Worm (Caenorhabditis elegans) whole organism, young adult: ENCODE results near the gene lpr-6.

Source experiments
- C06A6.2 ChIP-seq: fragments of 200-800 bp; sonication (Bioruptor generic); conservative IDR thresholded peaks from 2 replicates; pipeline ENCODE4 v1.3.6; 2022; ENCODE audit warnings: missing genetic modification characterization, missing compliant biosample characterization
- D2030.7 ChIP-seq: fragments of 200-800 bp; sonication (Bioruptor generic); IDR thresholded peaks from 2 replicates; pipeline ENCODE4 v1.3.6; 2022; ENCODE audit warnings: missing genetic modification reagents, missing genetic modification characterization, missing compliant biosample characterization
- F10E7.11 ChIP-seq: sonication (generic microtip); optimal IDR thresholded peaks from 2 replicates; lab custom pipeline; 2017; ENCODE audit warnings: mild to moderate bottlenecking, missing genetic modification characterization, moderate library complexity, missing compliant biosample characterization
- F23B12.7 ChIP-seq: sonication (generic microtip); optimal IDR thresholded peaks from 2 replicates; lab custom pipeline; 2017; ENCODE audit warnings: missing genetic modification characterization, mild to moderate bottlenecking, missing compliant biosample characterization, antibody characterized with exemption, moderate library complexity; ENCODE audit not compliant: insufficient read depth
- F33H1.4 ChIP-seq: fragments of 200-800 bp; sonication (Bioruptor generic); IDR thresholded peaks from 2 replicates; pipeline ENCODE4 v1.3.6; 2022; ENCODE audit warnings: missing genetic modification reagents, missing genetic modification characterization, missing compliant biosample characterization
- F37B4.10 ChIP-seq: fragments of 200-800 bp; sonication (Bioruptor generic); IDR thresholded peaks from 2 replicates; pipeline ENCODE4 v1.3.6; 2022; ENCODE audit warnings: missing genetic modification characterization, missing compliant biosample characterization
- K11D2.4 ChIP-seq: fragments of 200-800 bp; sonication (Bioruptor generic); IDR thresholded peaks from 2 replicates; pipeline ENCODE4 v1.3.6; 2022; ENCODE audit warnings: missing genetic modification reagents, missing genetic modification characterization, missing compliant biosample characterization
- K12H6.12 ChIP-seq: fragments of 200-800 bp; sonication (Bioruptor generic); optimal IDR thresholded peaks from 2 replicates; lab custom pipeline; 2018; ENCODE audit warnings: mild to moderate bottlenecking, missing genetic modification characterization, missing compliant biosample characterization
- Y53G8AR.9 ChIP-seq: fragments of 200-800 bp; sonication (Bioruptor generic); conservative IDR thresholded peaks from 2 replicates; pipeline ENCODE4 v1.3.6; 2022; ENCODE audit warnings: missing genetic modification reagents, missing genetic modification characterization, missing compliant biosample characterization
- Y56A3A.18 ChIP-seq: fragments of 200-800 bp; sonication (Bioruptor generic); IDR thresholded peaks from 2 replicates; pipeline ENCODE4 v1.3.6; 2022; ENCODE audit warnings: missing genetic modification reagents, missing genetic modification characterization, missing compliant biosample characterization
- Y67H2A.10 ChIP-seq: fragments of 200-800 bp; sonication (Bioruptor generic); conservative IDR thresholded peaks from 2 replicates; pipeline ENCODE4 v1.3.6; 2022; ENCODE audit warnings: missing genetic modification reagents, missing genetic modification characterization, missing compliant biosample characterization
- Y79H2A.3 ChIP-seq: fragments of 200-800 bp; sonication (Bioruptor generic); conservative IDR thresholded peaks from 2 replicates; pipeline ENCODE4 v1.3.6; 2022; ENCODE audit warnings: missing genetic modification reagents, missing genetic modification characterization, missing compliant biosample characterization
- ZK185.1 ChIP-seq: sonication (generic microtip); optimal IDR thresholded peaks from 2 replicates; lab custom pipeline; 2016; ENCODE audit warnings: mild to moderate bottlenecking, missing genetic modification characterization, missing compliant biosample characterization; ENCODE audit not compliant: poor library complexity, severe bottlenecking
- aptf-2 ChIP-seq: fragments of 200-800 bp; sonication (Bioruptor generic); conservative IDR thresholded peaks from 2 replicates; pipeline ENCODE4 v1.3.6; 2022; ENCODE audit warnings: missing genetic modification reagents, missing genetic modification characterization, missing compliant biosample characterization
- atf-7 ChIP-seq: sonication (generic microtip); optimal IDR thresholded peaks from 2 replicates; lab custom pipeline; 2017; ENCODE audit warnings: mild to moderate bottlenecking, missing genetic modification characterization, missing compliant biosample characterization
- attf-3 ChIP-seq: fragments of 200-800 bp; sonication (Bioruptor generic); conservative IDR thresholded peaks from 2 replicates; pipeline ENCODE4 v1.3.6; 2022; ENCODE audit warnings: missing genetic modification reagents, missing genetic modification characterization, missing compliant biosample characterization
- bed-1 ChIP-seq: fragments of 200-800 bp; sonication (Bioruptor generic); IDR thresholded peaks from 2 replicates; pipeline ENCODE4 v1.3.6; 2022; ENCODE audit warnings: missing genetic modification reagents, missing genetic modification characterization, missing compliant biosample characterization
- bed-2 ChIP-seq: fragments of 200-800 bp; sonication (Bioruptor generic); IDR thresholded peaks from 2 replicates; pipeline ENCODE4 v1.3.6; 2022; ENCODE audit warnings: missing genetic modification reagents, missing genetic modification characterization, missing compliant biosample characterization
- ccch-3 ChIP-seq: fragments of 200-800 bp; sonication (Bioruptor generic); optimal IDR thresholded peaks from 2 replicates; lab custom pipeline; 2018; ENCODE audit warnings: mild to moderate bottlenecking, missing genetic modification characterization, missing compliant biosample characterization
- ceh-58 ChIP-seq: fragments of 200-800 bp; sonication (Bioruptor generic); IDR thresholded peaks from 2 replicates; pipeline ENCODE4 v1.3.6; 2022; ENCODE audit warnings: missing genetic modification characterization, missing compliant biosample characterization
- dpl-1 ChIP-seq: fragments of 150-350 bp; optimal IDR thresholded peaks from 2 replicates; lab custom pipeline; 2014; ENCODE audit warnings: missing biosample characterization, missing genetic modification reagents, missing genetic modification characterization
- efl-1 ChIP-seq: fragments of 150-350 bp; optimal IDR thresholded peaks from 2 replicates; lab custom pipeline; 2014; ENCODE audit warnings: missing biosample characterization, missing genetic modification reagents, missing genetic modification characterization
- ekl-4 ChIP-seq: fragments of 200-800 bp; sonication (Bioruptor generic); IDR thresholded peaks from 2 replicates; pipeline ENCODE4 v1.3.6; 2022; ENCODE audit warnings: missing genetic modification reagents, missing genetic modification characterization, missing compliant biosample characterization
- fkh-3 ChIP-seq: sonication (generic microtip); optimal IDR thresholded peaks from 2 replicates; lab custom pipeline; 2016; ENCODE audit warnings: mild to moderate bottlenecking, missing genetic modification characterization, missing compliant biosample characterization
- hlh-12 ChIP-seq: sonication (generic microtip); optimal IDR thresholded peaks from 2 replicates; lab custom pipeline; 2016; ENCODE audit warnings: missing genetic modification characterization, missing compliant biosample characterization
- hmg-1.2 ChIP-seq: fragments of 200-800 bp; sonication (Bioruptor generic); IDR thresholded peaks from 2 replicates; pipeline ENCODE4 v1.3.6; 2022; ENCODE audit warnings: missing genetic modification reagents, missing genetic modification characterization, missing compliant biosample characterization
- hsf-1 ChIP-seq: fragments of 200-800 bp; sonication (Bioruptor generic); IDR thresholded peaks from 2 replicates; pipeline ENCODE4 v1.3.6; 2022; ENCODE audit warnings: missing genetic modification reagents, missing genetic modification characterization, missing compliant biosample characterization
- let-526 ChIP-seq: fragments of 200-800 bp; sonication (Bioruptor generic); IDR thresholded peaks from 2 replicates; pipeline ENCODE4 v1.3.6; 2022; ENCODE audit warnings: missing genetic modification reagents, missing genetic modification characterization, missing compliant biosample characterization
- let-607 ChIP-seq, 2 experiments: fragments of 200-800 bp in 1 of 2; sonication (Bioruptor generic) in 1 of 2; sonication (generic microtip) in 1 of 2; optimal IDR thresholded peaks; 2 replicates each; lab custom pipeline; 2016 to 2018; ENCODE audit warnings: mild to moderate bottlenecking in 2 of 2, missing compliant biosample characterization in 2 of 2, missing genetic modification characterization in 2 of 2, moderate library complexity in 2 of 2, missing genotype in 1 of 2
- lin-26 ChIP-seq: fragments of 200-800 bp; sonication (Bioruptor generic); IDR thresholded peaks from 2 replicates; pipeline ENCODE4 v1.3.6; 2022; ENCODE audit warnings: missing genetic modification reagents, missing genetic modification characterization, missing compliant biosample characterization
- lin-54 ChIP-seq: fragments of 200-800 bp; sonication (Bioruptor generic); optimal IDR thresholded peaks from 2 replicates; lab custom pipeline; 2018; ENCODE audit warnings: mild to moderate bottlenecking, missing genetic modification characterization, missing compliant biosample characterization
- lir-1 ChIP-seq: fragments of 200-800 bp; sonication (Bioruptor generic); conservative IDR thresholded peaks from 2 replicates; pipeline ENCODE4 v1.3.6; 2022; ENCODE audit warnings: missing genetic modification reagents, missing genetic modification characterization, missing compliant biosample characterization
- lsl-1 ChIP-seq: fragments of 200-800 bp; sonication (Bioruptor generic); optimal IDR thresholded peaks from 2 replicates; lab custom pipeline; 2018; ENCODE audit warnings: mild to moderate bottlenecking, missing genetic modification characterization, moderate library complexity, missing compliant biosample characterization
- madf-10 ChIP-seq: sonication (generic microtip); optimal IDR thresholded peaks from 2 replicates; lab custom pipeline; 2016; ENCODE audit warnings: mild to moderate bottlenecking, missing genetic modification characterization, missing compliant biosample characterization
- madf-8 ChIP-seq: fragments of 200-800 bp; sonication (Bioruptor generic); conservative IDR thresholded peaks from 2 replicates; pipeline ENCODE4 v1.3.6; 2022; ENCODE audit warnings: missing genetic modification reagents, missing genetic modification characterization, missing compliant biosample characterization
- mcd-1 ChIP-seq: fragments of 200-800 bp; sonication (Bioruptor generic); IDR thresholded peaks from 2 replicates; pipeline ENCODE4 v1.3.6; 2022; ENCODE audit warnings: missing genetic modification reagents, missing genetic modification characterization, missing compliant biosample characterization
- mxl-1 ChIP-seq: sonication (generic microtip); optimal IDR thresholded peaks from 2 replicates; lab custom pipeline; 2016; ENCODE audit warnings: missing genetic modification characterization, missing compliant biosample characterization
- nfyb-1 ChIP-seq: fragments of 200-800 bp; sonication (Bioruptor generic); IDR thresholded peaks from 2 replicates; pipeline ENCODE4 v1.3.6; 2022; ENCODE audit warnings: missing genetic modification reagents, missing genetic modification characterization, missing compliant biosample characterization
- pbrm-1 ChIP-seq: fragments of 200-800 bp; sonication (Bioruptor generic); IDR thresholded peaks from 2 replicates; pipeline ENCODE4 v1.3.6; 2022; ENCODE audit warnings: missing genetic modification reagents, missing genetic modification characterization, missing compliant biosample characterization
- pha-4 ChIP-seq: fragments of 150-350 bp; sonication (generic microtip); optimal IDR thresholded peaks from 2 replicates; lab custom pipeline; 2014; ENCODE audit warnings: missing biosample characterization, missing genetic modification reagents, missing genetic modification characterization
- rec-8 ChIP-seq, 2 experiments: sonication (generic microtip); optimal IDR thresholded peaks; 2 replicates each; lab custom pipeline; 2016; ENCODE audit warnings: mild to moderate bottlenecking in 2 of 2, missing genetic modification characterization in 2 of 2, missing genetic modification reagents in 2 of 2, missing genotype in 2 of 2, missing biosample characterization in 1 of 2, missing compliant biosample characterization in 1 of 2, moderate library complexity in 1 of 2
- rpc-1 ChIP-seq, 2 experiments: fragments of 150-350 bp in 1 of 2; sonication (generic microtip) in 1 of 2; optimal IDR thresholded peaks; 2 replicates each; lab custom pipeline; 2014 to 2018; ENCODE audit warnings: missing biosample characterization in 1 of 2, missing genetic modification characterization in 1 of 2, missing genetic modification reagents in 1 of 2, missing genotype in 1 of 2
- snpc-1.1 ChIP-seq: sonication (generic microtip); optimal IDR thresholded peaks from 2 replicates; lab custom pipeline; 2017; ENCODE audit warnings: missing genetic modification characterization, mild to moderate bottlenecking, missing compliant biosample characterization, antibody characterized with exemption, moderate library complexity, missing genotype, missing genetic modification reagents; ENCODE audit not compliant: insufficient read depth
- snpc-4 ChIP-seq, 5 experiments: fragments of 150-350 bp in 1 of 5; sonication (generic microtip) in 4 of 5; optimal IDR thresholded peaks; 2 replicates each; lab custom pipeline; 2014 to 2018; ENCODE audit warnings: missing genetic modification characterization in 5 of 5, missing biosample characterization in 3 of 5, antibody characterized with exemption in 2 of 5, mild to moderate bottlenecking in 2 of 5, missing compliant biosample characterization in 2 of 5, missing genotype in 2 of 5, moderate library complexity in 2 of 5, missing genetic modification reagents in 1 of 5
- ztf-26 ChIP-seq: sonication (generic microtip); optimal IDR thresholded peaks from 2 replicates; lab custom pipeline; 2017; ENCODE audit warnings: missing genetic modification characterization, missing compliant biosample characterization
- ztf-28 ChIP-seq: fragments of 200-800 bp; sonication (Bioruptor generic); IDR thresholded peaks from 2 replicates; pipeline ENCODE4 v1.3.6; 2022; ENCODE audit warnings: missing genetic modification reagents, missing genetic modification characterization, missing compliant biosample characterization

lpr-6 gene

DNA sequence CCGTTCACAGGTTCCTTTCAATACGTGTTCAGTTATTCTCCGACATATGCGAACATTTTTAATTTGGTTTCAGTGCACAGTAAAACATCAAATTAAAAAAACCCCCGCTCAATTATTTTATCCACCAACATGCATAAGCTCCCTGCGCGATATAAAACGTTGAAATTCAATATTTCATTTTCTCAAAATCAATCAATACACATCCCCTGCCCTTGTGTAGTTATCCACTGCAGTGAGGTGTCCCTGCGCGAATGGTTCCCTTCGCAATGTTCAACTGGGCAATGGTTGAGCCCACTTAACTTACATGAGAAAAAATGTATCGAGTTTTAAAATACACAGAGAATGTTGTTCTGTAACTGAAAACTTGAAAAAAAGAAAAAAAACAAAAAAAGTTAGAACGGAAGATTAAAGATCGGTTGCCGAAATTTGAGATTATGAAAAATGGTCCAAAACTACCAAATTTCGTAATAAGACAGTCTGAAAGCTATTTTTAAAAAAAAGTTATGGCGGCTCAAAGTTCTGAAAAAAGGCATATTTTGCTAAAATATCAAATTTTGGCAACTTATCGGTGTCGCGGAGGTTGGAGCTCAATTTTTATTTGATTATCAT is 34.3 kb downstream of the lpr-6 start (continued):
- TF ChIP-seq aptf-2 (GFP tag; lab: Robert Waterston, UW) (0 out of 2 replicates have a peak, but pooled peaks have one; percentile 48), lir-1 (GFP tag; lab: Robert Waterston, UW) (peak; percentile 96), bed-1 (GFP tag; lab: Robert Waterston, UW) (peak; percentile 96), Y53G8AR.9 (GFP tag; lab: Robert Waterston, UW) (peak; percentile 100), let-526 (GFP tag; lab: Robert Waterston, UW) (peak; percentile 93), mcd-1 (GFP tag; lab: Robert Waterston, UW) (peak; percentile 93), madf-10 (tag; lab: Kevin White, UChicago) (peak; percentile 97), nfyb-1 (peak; percentile 99), K11D2.4 (GFP tag; lab: Robert Waterston, UW) (peak; percentile 100), rpc-1 (optimal IDR thresholded peaks at IDR 0.05; lab: Kevin White, UChicago) (peak; percentile 37), rpc-1 (tag; optimal IDR thresholded peaks at IDR 0.05; lab: Kevin White, UChicago) (no peak), attf-3 (GFP tag; lab: Robert Waterston, UW) (peak; percentile 61), hlh-12 (tag; lab: Kevin White, UChicago) (peak; percentile 70), Y56A3A.18 (GFP tag; lab: Robert Waterston, UW) (peak; percentile 100), ceh-58 (GFP tag; lab: Robert Waterston, UW) (peak; percentile 91), F10E7.11 (tag; lab: Kevin White, UChicago) (peak; percentile 99), lin-26 (GFP tag; lab: Robert Waterston, UW) (peak; percentile 89), snpc-1.1 (no peak), lsl-1 (GFP tag; lab: Kevin White, UChicago) (no peak), K12H6.12 (tag; lab: Kevin White, UChicago) (peak; percentile 99), pbrm-1 (peak; percentile 98), dpl-1 (GFP tag; lab: Kevin White, UChicago) (no peak), F33H1.4 (GFP tag; lab: Robert Waterston, UW) (peak; percentile 53), ztf-26 (tag; lab: Kevin White, UChicago) (peak; percentile 100), snpc-4 (GFP tag; optimal IDR thresholded peaks at IDR 0.05; lab: Kevin White, UChicago) (peak; percentile 36), snpc-4 (tag; optimal IDR thresholded peaks at IDR 0.05; lab: Kevin White, UChicago) (peak; percentile 72 to 91 (median 86)), atf-7 (tag; lab: Kevin White, UChicago) (peak; percentile 99), hmg-1.2 (GFP tag; lab: Robert Waterston, UW) (peak; percentile 92), bed-2 (GFP tag; lab: Robert Waterston, UW) (peak; percentile 88), rec-8 (tag; optimal IDR thresholded peaks at IDR 0.05; lab: Kevin White, UChicago) (peak; percentile 57 to 74), lin-54 (GFP tag; lab: Kevin White, UChicago) (peak; percentile 94), hsf-1 (peak; percentile 71), ccch-3 (GFP tag; lab: Kevin White, UChicago) (peak; percentile 96), ekl-4 (GFP tag; lab: Robert Waterston, UW) (peak; percentile 95), fkh-3 (tag; lab: Kevin White, UChicago) (peak; percentile 69), F37B4.10 (GFP tag; lab: Robert Waterston, UW) (peak; percentile 97), Y67H2A.10 (GFP tag; lab: Robert Waterston, UW) (0 out of 2 replicates have a peak, but pooled peaks have one; percentile 20), ztf-28 (GFP tag; lab: Robert Waterston, UW) (peak; percentile 59; the same call in 1 of the 2 replicates), let-607 (tag; optimal IDR thresholded peaks at IDR 0.05; lab: Kevin White, UChicago) (peak; percentile 61 to 96), Y79H2A.3 (GFP tag; lab: Robert Waterston, UW) (no peak), F23B12.7 (tag; lab: Kevin White, UChicago) (peak; percentile 98), pha-4 (tag; lab: Kevin White, UChicago) (peak; percentile 98), C06A6.2 (GFP tag; lab: Robert Waterston, UW) (peak; percentile 98), D2030.7 (GFP tag; lab: Robert Waterston, UW) (no peak), mxl-1 (tag; lab: Kevin White, UChicago) (peak; percentile 83), ZK185.1 (tag; lab: Kevin White, UChicago) (peak; percentile 99), efl-1 (GFP tag; lab: Kevin White, UChicago) (no peak), madf-8 (GFP tag; lab: Robert Waterston, UW) (no peak)
